Fruit fly (Drosophila melanogaster): ENCODE measurements around the gene CG10026.

The CG10026 gene

DNA sequence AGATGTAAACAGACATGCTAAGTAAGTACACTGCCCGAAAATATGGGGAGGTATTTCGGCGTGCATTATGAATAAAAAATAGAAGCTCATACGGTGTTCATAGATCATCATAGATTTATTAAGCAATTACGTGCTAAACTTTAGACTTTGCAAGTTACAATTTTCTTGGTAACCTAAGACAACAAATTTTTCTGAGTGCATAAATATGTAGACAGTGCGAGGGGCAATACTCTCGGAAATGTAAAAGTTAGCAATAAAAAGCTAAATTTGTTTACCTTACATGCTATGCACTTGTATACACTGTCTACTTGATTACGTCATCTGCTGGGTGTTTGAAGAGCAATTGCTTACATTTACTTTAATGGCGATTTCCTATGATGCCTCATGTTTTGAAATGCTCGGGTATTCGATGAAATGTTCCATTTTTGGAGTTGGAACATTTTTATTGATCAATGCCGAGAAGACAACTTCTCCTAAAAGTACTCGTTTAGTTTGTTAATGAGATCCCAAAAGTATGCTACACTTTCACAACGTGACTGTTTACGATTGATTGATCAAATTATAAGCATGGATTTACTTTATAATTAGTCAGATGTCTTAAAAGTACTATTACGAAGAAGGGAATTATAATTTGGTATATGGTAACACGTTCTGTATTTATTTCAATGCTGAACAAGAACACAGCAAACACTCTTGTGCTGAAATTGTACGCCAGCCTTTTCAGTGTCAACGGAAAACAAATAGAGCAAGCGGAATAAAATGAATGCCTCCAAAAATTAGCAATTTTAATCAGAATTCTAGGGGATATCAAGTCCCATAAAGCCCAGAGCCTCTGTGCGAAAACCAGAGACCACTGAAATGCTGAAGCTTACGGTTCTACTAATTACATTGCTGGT is 37.2 kb upstream of the CG10026 start, which contains the start of gene Lectin-galC1 (continued):
- TF ChIP-seq Abd-B (GFP tag; optimal IDR thresholded peaks at IDR 0.05) (peak; percentile 80), Eip74EF (GFP tag; optimal IDR thresholded peaks at IDR 0.05) (peak in 1 of 2 experiments; percentile 89), cas (GFP tag; IDR thresholded peaks at IDR 0.05) (0 out of 2 replicates have a peak, but pooled peaks have one; percentile 16), twi (tag; optimal IDR thresholded peaks at IDR 0.05) (peak; percentile 80), CG6689 (GFP tag; IDR thresholded peaks at IDR 0.05) (peak; percentile 86), Dad (GFP tag; optimal IDR thresholded peaks at IDR 0.05) (peak; percentile 84), pnt (GFP tag; optimal IDR thresholded peaks at IDR 0.05) (peak; percentile 93), CG6791 (GFP tag; IDR thresholded peaks at IDR 0.05; ENCODE audit: partially characterized antibody) (no peak), Myb (GFP tag; optimal IDR thresholded peaks at IDR 0.05) (peak; percentile 69), Six4 (GFP tag; optimal IDR thresholded peaks at IDR 0.05) (peak; percentile 85), Bgb (GFP tag; IDR thresholded peaks at IDR 0.05; ENCODE audit: partially characterized antibody) (no peak), Dek (tag; optimal IDR thresholded peaks at IDR 0.05) (peak; percentile 73), CG2875 (GFP tag; optimal IDR thresholded peaks at IDR 0.05) (peak; percentile 86), rib (GFP tag; IDR thresholded peaks at IDR 0.05) (0 out of 2 replicates have a peak, but pooled peaks have one; percentile 69), h (optimal IDR thresholded peaks at IDR 0.05) (no peak), pfk (GFP tag; optimal IDR thresholded peaks at IDR 0.05) (peak; percentile 62), CG16863 (GFP tag; optimal IDR thresholded peaks at IDR 0.05) (peak; percentile 91), ranshi (GFP tag; IDR thresholded peaks at IDR 0.05) (peak; percentile 86), toy (GFP tag; IDR thresholded peaks at IDR 0.05) (0 out of 2 replicates have a peak, but pooled peaks have one; percentile 13), trh (GFP tag; optimal IDR thresholded peaks at IDR 0.05) (peak; percentile 74), pho (GFP tag; optimal IDR thresholded peaks at IDR 0.05) (peak; percentile 72), Neu2 (GFP tag; optimal IDR thresholded peaks at IDR 0.05; ENCODE audit: borderline replicate concordance) (peak; percentile 70), CG1792 (GFP tag; optimal IDR thresholded peaks at IDR 0.05) (peak; percentile 82), exex (tag; optimal IDR thresholded peaks at IDR 0.05) (peak; percentile 24), CG16815 (GFP tag; optimal IDR thresholded peaks at IDR 0.05) (peak; percentile 72), gro (GFP tag; optimal IDR thresholded peaks at IDR 0.05) (peak; percentile 41), CG18476 (GFP tag; optimal IDR thresholded peaks at IDR 0.05) (peak; percentile 81), maf-S (GFP tag; optimal IDR thresholded peaks at IDR 0.05) (peak; percentile 78), HmgZ (tag; optimal IDR thresholded peaks at IDR 0.05) (peak; percentile 55), CrebB (tag; optimal IDR thresholded peaks at IDR 0.05) (peak; percentile 58), CG16813 (GFP tag; IDR thresholded peaks at IDR 0.05; ENCODE audit: partially characterized antibody) (no peak), CG8944 (GFP tag; optimal IDR thresholded peaks at IDR 0.05) (peak; percentile 89), CG17612 (GFP tag; IDR thresholded peaks at IDR 0.05) (peak; percentile 14; the same call in 1 of the 2 replicates), CG9437 (GFP tag; optimal IDR thresholded peaks at IDR 0.05) (peak; percentile 64), dysf (GFP tag; IDR thresholded peaks at IDR 0.05) (peak; percentile 89), croc (GFP tag; conservative IDR thresholded peaks at IDR 0.05) (peak; percentile 78), CG1024 (GFP tag; IDR thresholded peaks at IDR 0.05) (peak; percentile 69; the same call in 1 of the 2 replicates), CG4707 (GFP tag; optimal IDR thresholded peaks at IDR 0.05) (peak; percentile 60), stc (GFP tag; IDR thresholded peaks at IDR 0.05) (peak; percentile 88), CG4404 (GFP tag; IDR thresholded peaks at IDR 0.05) (peak; percentile 77), chm (GFP tag; IDR thresholded peaks at IDR 0.05) (peak; percentile 81), Vsx1 (GFP tag; optimal IDR thresholded peaks at IDR 0.05) (peak; percentile 53), crp (GFP tag; optimal IDR thresholded peaks at IDR 0.05) (peak in 1 of 2 experiments; percentile 52), Ada2b (GFP tag; IDR thresholded peaks at IDR 0.05) (peak; percentile 85), jing (GFP tag; optimal IDR thresholded peaks at IDR 0.05) (peak; percentile 83), HLHmδ (GFP tag; optimal IDR thresholded peaks at IDR 0.05) (no peak), esg (GFP tag; conservative IDR thresholded peaks at IDR 0.05) (peak; percentile 75), CG1529 (GFP tag; optimal IDR thresholded peaks at IDR 0.05) (peak; percentile 86)
